Fruit fly (Drosophila melanogaster): ENCODE results near the gene mtg.

mtg gene

DNA sequence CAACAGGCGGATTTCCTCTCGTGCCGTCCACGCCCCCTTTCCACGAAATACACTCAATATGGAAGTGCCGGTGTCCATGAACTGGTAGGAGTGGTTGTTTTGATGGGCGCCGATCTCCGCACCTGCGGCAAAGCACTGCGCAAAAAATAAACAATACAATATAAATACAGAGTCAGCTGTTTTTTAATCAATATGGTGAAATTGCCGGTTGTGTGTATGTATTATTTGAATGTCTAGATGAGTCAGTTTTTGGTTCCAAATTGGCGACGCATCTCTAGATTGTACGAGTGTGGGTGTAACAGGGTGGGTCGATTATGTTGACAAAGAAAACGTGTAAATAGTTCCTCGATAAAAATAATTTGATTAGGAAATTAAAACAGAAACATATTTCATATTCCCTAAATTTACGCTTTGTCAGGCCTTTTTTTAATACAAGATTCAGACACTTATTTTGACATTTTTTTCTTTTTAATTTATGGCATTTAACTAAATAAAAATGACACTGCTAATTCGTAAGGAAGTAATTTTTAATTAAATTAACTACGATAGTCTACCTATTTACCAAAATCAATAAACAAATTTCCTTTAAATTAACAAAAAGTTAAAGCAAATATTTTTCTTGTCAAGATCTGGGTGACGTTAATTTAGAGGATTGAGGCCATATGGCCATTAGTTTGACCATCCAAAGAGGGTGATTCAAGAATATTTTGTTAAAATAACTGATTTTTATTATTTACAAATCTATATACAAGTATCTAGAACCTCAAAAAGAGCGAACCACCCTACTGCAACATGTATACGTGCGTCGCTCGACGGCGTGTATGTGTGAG lies 10.6 kb upstream of the mtg start (continued):
- TF ChIP-seq Bgb (GFP tag; IDR thresholded peaks at IDR 0.05; ENCODE audit: partially characterized antibody) = no peak
- TF ChIP-seq CG43689 (GFP tag; IDR thresholded peaks at IDR 0.05) = peak; percentile 58
- TF ChIP-seq insv (GFP tag; optimal IDR thresholded peaks at IDR 0.05) = peak in 1 of 2 experiments; percentile 71
- TF ChIP-seq wdn (GFP tag; IDR thresholded peaks at IDR 0.05) = no peak; the same call in 1 of the 2 replicates
- peak; percentile 96 for TF ChIP-seq CG3281 (GFP tag; optimal IDR thresholded peaks at IDR 0.05)
- peak; percentile 52 for TF ChIP-seq CG8089 (GFP tag; optimal IDR thresholded peaks at IDR 0.05)
- TF ChIP-seq sna (GFP tag; IDR thresholded peaks at IDR 0.05; ENCODE audit: partially characterized antibody) = no peak
- TF ChIP-seq Rx (GFP tag; IDR thresholded peaks at IDR 0.05) = peak; percentile 60
- TF ChIP-seq ham (GFP tag; IDR thresholded peaks at IDR 0.05) = no peak
- TF ChIP-seq ATbp (GFP tag; optimal IDR thresholded peaks at IDR 0.05) = peak; percentile 84
- TF ChIP-seq ken (GFP tag; IDR thresholded peaks at IDR 0.05) = no peak; the same call in 2 of the 3 replicates
- TF ChIP-seq CG14710 (tag; optimal IDR thresholded peaks at IDR 0.05) = peak; percentile 91
- TF ChIP-seq sr (GFP tag; IDR thresholded peaks at IDR 0.05) = peak; percentile 11; the same call in 2 of the 3 replicates
- TF ChIP-seq NfI (GFP tag; optimal IDR thresholded peaks at IDR 0.05) = peak; percentile 88
- peak; percentile 76 for TF ChIP-seq H15 (GFP tag; IDR thresholded peaks at IDR 0.05)
- TF ChIP-seq CG11398 (GFP tag; optimal IDR thresholded peaks at IDR 0.05) = peak; percentile 64
- TF ChIP-seq CG10565 (GFP tag; optimal IDR thresholded peaks at IDR 0.05) = peak; percentile 23
- peak; percentile 40 for TF ChIP-seq schlank (tag; optimal IDR thresholded peaks at IDR 0.05)
- no peak for TF ChIP-seq CkIIα-i1 (GFP tag; IDR thresholded peaks at IDR 0.05)
- TF ChIP-seq CG3407 (GFP tag; optimal IDR thresholded peaks at IDR 0.05) = peak; percentile 80
- no peak for TF ChIP-seq vnd (GFP tag; IDR thresholded peaks at IDR 0.05; ENCODE audit: partially characterized antibody)
- peak; percentile 88 for TF ChIP-seq Med (GFP tag)
- peak; percentile 61 for TF ChIP-seq CG3995 (GFP tag; optimal IDR thresholded peaks at IDR 0.05)
- TF ChIP-seq Antp (GFP tag; optimal IDR thresholded peaks at IDR 0.05) = peak; percentile 14
- no peak for TF ChIP-seq ash1 (GFP tag; optimal IDR thresholded peaks at IDR 0.05)
- peak; percentile 77 for TF ChIP-seq CG12219 (GFP tag; optimal IDR thresholded peaks at IDR 0.05)
- peak; percentile 80 for TF ChIP-seq dmrt11E (tag; optimal IDR thresholded peaks at IDR 0.05)
- TF ChIP-seq sens-2 (GFP tag; IDR thresholded peaks at IDR 0.05) = peak; percentile 50; the same call in 1 of the 2 replicates
- peak; percentile 90 for TF ChIP-seq PHDP (tag; optimal IDR thresholded peaks at IDR 0.05)
- TF ChIP-seq sisA (GFP tag; IDR thresholded peaks at IDR 0.05) = peak; percentile 32
- peak; percentile 70 for TF ChIP-seq cg (GFP tag; optimal IDR thresholded peaks at IDR 0.05)
- TF ChIP-seq tgo (GFP tag; IDR thresholded peaks at IDR 0.05) = peak; percentile 64
- peak; percentile 85 for TF ChIP-seq Hand (GFP tag; optimal IDR thresholded peaks at IDR 0.05)
- TF ChIP-seq CG14050 (GFP tag; IDR thresholded peaks at IDR 0.05) = peak; percentile 49; the same call in 2 of the 3 replicates
- peak; percentile 75 for TF ChIP-seq cato (GFP tag; optimal IDR thresholded peaks at IDR 0.05; ENCODE audit: borderline replicate concordance)
- TF ChIP-seq CG16863 (GFP tag; optimal IDR thresholded peaks at IDR 0.05) = peak; percentile 72
- peak; percentile 78; the same call in 1 of the 2 replicates for TF ChIP-seq CG3847 (GFP tag; IDR thresholded peaks at IDR 0.05)
- no peak for TF ChIP-seq abd-A (tag; optimal IDR thresholded peaks at IDR 0.05)
- no peak for TF ChIP-seq CG7963 (GFP tag; IDR thresholded peaks at IDR 0.05; ENCODE audit: partially characterized antibody)
- peak; percentile 25; the same call in 1 of the 2 replicates for TF ChIP-seq CG11696 (GFP tag; IDR thresholded peaks at IDR 0.05)
- peak; percentile 99 for TF ChIP-seq CG17361 (GFP tag; IDR thresholded peaks at IDR 0.05)
- TF ChIP-seq CG7928 (GFP tag; optimal IDR thresholded peaks at IDR 0.05) = peak; percentile 72
- no peak for TF ChIP-seq Dll (GFP tag; IDR thresholded peaks at IDR 0.05; ENCODE audit: partially characterized antibody)
- TF ChIP-seq CG14441 (GFP tag; IDR thresholded peaks at IDR 0.05) = peak; percentile 59
- TF ChIP-seq gfzf (GFP tag; optimal IDR thresholded peaks at IDR 0.05) = no peak
- 0 out of 2 replicates have a peak, but pooled peaks have one; percentile 22 for TF ChIP-seq gt (GFP tag; IDR thresholded peaks at IDR 0.05)
- peak; percentile 80 for TF ChIP-seq so (GFP tag; IDR thresholded peaks at IDR 0.05)
- peak; percentile 56; the same call in 1 of the 2 replicates for TF ChIP-seq CG10366 (GFP tag; IDR thresholded peaks at IDR 0.05)

Data from whole organism, embryonic.